Fruit fly (Drosophila melanogaster): Measurements from ENCODE around the gene vito.

- TF ChIP-seq CG7045 (GFP tag; optimal IDR thresholded peaks at IDR 0.05) (no peak), ovo (GFP tag; optimal IDR thresholded peaks at IDR 0.05) (no peak), kay (GFP tag; ENCODE audit: borderline replicate concordance) (no peak), CG7101 (tag; optimal IDR thresholded peaks at IDR 0.05) (no peak), cnc (optimal IDR thresholded peaks at IDR 0.05) (no peak), CG5204 (GFP tag; optimal IDR thresholded peaks at IDR 0.05) (no peak), Crg-1 (GFP tag; optimal IDR thresholded peaks at IDR 0.05) (no peak), toe (GFP tag; optimal IDR thresholded peaks at IDR 0.05) (no peak), CG11617 (GFP tag; optimal IDR thresholded peaks at IDR 0.05) (no peak), cic (GFP tag; optimal IDR thresholded peaks at IDR 0.05) (no peak), CG12768 (GFP tag; optimal IDR thresholded peaks at IDR 0.05) (peak; percentile 37), CG33017 (tag; optimal IDR thresholded peaks at IDR 0.05) (no peak)
These were observed 2.4 kb downstream of the vito start for dm6 chr3L:5774782-5775181.
